Fruit fly (Drosophila melanogaster): ENCODE measurements around the gene brwl.
A peak's percentile ranks its signal among the peaks of the same experiment; 100 is the strongest.

The brwl gene

DNA sequence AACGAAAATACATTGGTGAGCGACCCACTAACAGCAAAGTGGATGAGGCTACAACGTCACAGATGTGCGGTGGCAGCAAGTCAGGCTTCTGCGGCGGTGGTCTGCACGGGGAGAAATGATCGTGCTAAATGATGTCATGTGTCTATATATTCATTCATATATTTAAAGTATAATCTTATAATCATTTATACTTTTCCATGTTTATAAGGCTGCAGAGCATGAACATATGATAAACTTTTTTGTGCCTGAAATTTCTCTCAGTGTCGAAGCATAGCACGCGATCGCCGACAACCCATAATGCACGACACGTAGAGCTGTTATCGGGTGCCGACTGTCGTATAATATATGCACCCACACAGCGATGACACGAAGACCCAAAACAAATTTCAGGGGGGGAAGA, 29.7 kb downstream of the brwl start (continued):
- TF ChIP-seq BtbVII (GFP tag; optimal IDR thresholded peaks at IDR 0.05) = no peak
- TF ChIP-seq HmgZ (tag; optimal IDR thresholded peaks at IDR 0.05) = no peak
- TF ChIP-seq CG17328 (GFP tag; IDR thresholded peaks at IDR 0.05) = peak; percentile 87
- TF ChIP-seq CG5245 (GFP tag; optimal IDR thresholded peaks at IDR 0.05) = peak; percentile 55
- peak; percentile 79 for TF ChIP-seq Optix (GFP tag; IDR thresholded peaks at IDR 0.05)
- peak; percentile 39 for TF ChIP-seq Six4 (GFP tag; optimal IDR thresholded peaks at IDR 0.05)
- peak; percentile 92 for TF ChIP-seq dmrt11E (tag; optimal IDR thresholded peaks at IDR 0.05)
- TF ChIP-seq CG18764 (GFP tag; optimal IDR thresholded peaks at IDR 0.05) = peak; percentile 31
- peak; percentile 89 for TF ChIP-seq vvl (GFP tag; IDR thresholded peaks at IDR 0.05)
- TF ChIP-seq CG18476 (GFP tag; optimal IDR thresholded peaks at IDR 0.05) = no peak
- no peak for TF ChIP-seq CG17568 (GFP tag; optimal IDR thresholded peaks at IDR 0.05)
- TF ChIP-seq CG11398 (GFP tag; optimal IDR thresholded peaks at IDR 0.05) = no peak
- TF ChIP-seq CG10565 (GFP tag; optimal IDR thresholded peaks at IDR 0.05) = no peak
- peak; percentile 85 for TF ChIP-seq CG18262 (tag; optimal IDR thresholded peaks at IDR 0.05)
- no peak for TF ChIP-seq CG15073 (GFP tag; optimal IDR thresholded peaks at IDR 0.05)
- peak; percentile 70 for TF ChIP-seq CG7556 (GFP tag; optimal IDR thresholded peaks at IDR 0.05)
- TF ChIP-seq MTF-1 (GFP tag; optimal IDR thresholded peaks at IDR 0.05; ENCODE audit: borderline replicate concordance) = no peak
- peak; percentile 84 for TF ChIP-seq CG17829 (tag; optimal IDR thresholded peaks at IDR 0.05)
- TF ChIP-seq gce (GFP tag; IDR thresholded peaks at IDR 0.05) = peak; percentile 58; the same call in 1 of the 3 replicates
- TF ChIP-seq CG30403 (GFP tag; optimal IDR thresholded peaks at IDR 0.05) = peak; percentile 58
- no peak for TF ChIP-seq CG6791 (GFP tag; IDR thresholded peaks at IDR 0.05; ENCODE audit: partially characterized antibody)
- no peak for TF ChIP-seq eyg (GFP tag; optimal IDR thresholded peaks at IDR 0.05)
- TF ChIP-seq nau (GFP tag; optimal IDR thresholded peaks at IDR 0.05) = no peak
- TF ChIP-seq Dll (GFP tag; IDR thresholded peaks at IDR 0.05; ENCODE audit: partially characterized antibody) = no peak
- peak; percentile 84 for TF ChIP-seq sens-2 (GFP tag; IDR thresholded peaks at IDR 0.05)
- no peak for TF ChIP-seq luna (GFP tag; optimal IDR thresholded peaks at IDR 0.05)
- TF ChIP-seq crc (GFP tag; optimal IDR thresholded peaks at IDR 0.05) = no peak
- TF ChIP-seq CG4730 (GFP tag; IDR thresholded peaks at IDR 0.05) = peak; percentile 51; the same call in 1 of the 2 replicates
- no peak for TF ChIP-seq zen2 (GFP tag; IDR thresholded peaks at IDR 0.05; ENCODE audit: partially characterized antibody)
- TF ChIP-seq phol (tag; optimal IDR thresholded peaks at IDR 0.05) = peak; percentile 76
- TF ChIP-seq Lpt (GFP tag; optimal IDR thresholded peaks at IDR 0.05) = no peak
- TF ChIP-seq CG3163 (GFP tag; optimal IDR thresholded peaks at IDR 0.05) = no peak
- TF ChIP-seq YL-1 (GFP tag; optimal IDR thresholded peaks at IDR 0.05) = no peak
- peak; percentile 55 for TF ChIP-seq Hr3 (GFP tag; optimal IDR thresholded peaks at IDR 0.05)
- peak; percentile 75; the same call in 2 of the 3 replicates for TF ChIP-seq CG34422 (GFP tag; IDR thresholded peaks at IDR 0.05)
- TF ChIP-seq CG6175 (GFP tag; IDR thresholded peaks at IDR 0.05) = 0 out of 3 replicates have a peak, but pooled peaks have one; percentile 39
- no peak for TF ChIP-seq CG17802 (tag; optimal IDR thresholded peaks at IDR 0.05)
- no peak for TF ChIP-seq NC2β (GFP tag; optimal IDR thresholded peaks at IDR 0.05)
- TF ChIP-seq zf30C (GFP tag; optimal IDR thresholded peaks at IDR 0.05) = peak; percentile 66
- no peak for TF ChIP-seq ftz-f1 (GFP tag; optimal IDR thresholded peaks at IDR 0.05)
- peak; percentile 76 for TF ChIP-seq ttk (GFP tag; IDR thresholded peaks at IDR 0.05)
- TF ChIP-seq dimm (GFP tag; IDR thresholded peaks at IDR 0.05) = peak; percentile 44; the same call in 1 of the 2 replicates
- peak; percentile 2 for TF ChIP-seq pnt (GFP tag; optimal IDR thresholded peaks at IDR 0.05)
- TF ChIP-seq unc-4 (GFP tag; IDR thresholded peaks at IDR 0.05; ENCODE audit: partially characterized antibody) = no peak
- peak; percentile 61 for TF ChIP-seq CG10209 (GFP tag; optimal IDR thresholded peaks at IDR 0.05)
- no peak for TF ChIP-seq CG12155 (GFP tag; optimal IDR thresholded peaks at IDR 0.05)
- TF ChIP-seq ewg (GFP tag; optimal IDR thresholded peaks at IDR 0.05) = peak; percentile 17
- TF ChIP-seq Awh (GFP tag; IDR thresholded peaks at IDR 0.05) = peak; percentile 67
- no peak for TF ChIP-seq vnd (GFP tag; IDR thresholded peaks at IDR 0.05; ENCODE audit: partially characterized antibody)
- peak; percentile 83 for TF ChIP-seq zen (tag; optimal IDR thresholded peaks at IDR 0.05)
- TF ChIP-seq danr (GFP tag; IDR thresholded peaks at IDR 0.05) = 0 out of 2 replicates have a peak, but pooled peaks have one; percentile 19
